Fruit fly (Drosophila melanogaster) whole organism, prepupa: ENCODE results near the gene c12.1.

Experiments used
- Blimp-1 ChIP-seq: fragments of 200-800 bp; sonication (Bioruptor generic); optimal IDR thresholded peaks from 3 replicates; lab custom pipeline; 2017; ENCODE audit warnings: missing biosample characterization, missing genetic modification characterization, mild to moderate bottlenecking, moderate library complexity, missing genetic modification reagents
- CG10631 ChIP-seq: fragments of 200-800 bp; sonication (Bioruptor generic); optimal IDR thresholded peaks from 2 replicates; lab custom pipeline; 2016; ENCODE audit warnings: missing biosample characterization, missing genetic modification characterization
- CG10669 ChIP-seq: fragments of 200-800 bp; sonication (Bioruptor generic); optimal IDR thresholded peaks from 3 replicates; lab custom pipeline; 2018; ENCODE audit warnings: missing biosample characterization, mild to moderate bottlenecking, missing genetic modification characterization, moderate library complexity
- CG11294 ChIP-seq: fragments of 200-800 bp; sonication (Bioruptor generic); IDR thresholded peaks from 2 replicates; pipeline ENCODE4 v1.3.6; 2022; ENCODE audit warnings: missing biosample characterization, missing genetic modification characterization
- CG11762 ChIP-seq: fragments of 200-800 bp; sonication (Bioruptor generic); optimal IDR thresholded peaks from 3 replicates; lab custom pipeline; 2016; ENCODE audit warnings: missing biosample characterization, missing genetic modification characterization; ENCODE audit not compliant: insufficient read depth
- CG11902 ChIP-seq: fragments of 200-800 bp; sonication (Bioruptor generic); optimal IDR thresholded peaks from 3 replicates; lab custom pipeline; 2016; ENCODE audit warnings: missing biosample characterization, missing genetic modification characterization
- CG15336 ChIP-seq: fragments of 200-800 bp; sonication (Bioruptor generic); IDR thresholded peaks from 2 replicates; pipeline ENCODE4 v1.3.6; 2022; ENCODE audit warnings: missing biosample characterization, missing genetic modification characterization
- CG1621 ChIP-seq: fragments of 200-800 bp; sonication (Bioruptor generic); optimal IDR thresholded peaks from 3 replicates; lab custom pipeline; 2018; ENCODE audit warnings: missing biosample characterization, mild to moderate bottlenecking, missing genetic modification characterization
- CG3032 ChIP-seq: fragments of 200-800 bp; optimal IDR thresholded peaks from 2 replicates; lab custom pipeline; 2019; ENCODE audit warnings: missing biosample characterization, mild to moderate bottlenecking, missing genetic modification characterization, moderate library complexity
- CG32006 ChIP-seq: fragments of 200-800 bp; sonication (Bioruptor generic); optimal IDR thresholded peaks from 3 replicates; lab custom pipeline; 2017; ENCODE audit warnings: missing biosample characterization, mild to moderate bottlenecking, missing genetic modification characterization
- CG3919 ChIP-seq: fragments of 200-800 bp; sonication (Bioruptor generic); optimal IDR thresholded peaks from 3 replicates; lab custom pipeline; 2016; ENCODE audit warnings: missing biosample characterization, missing genetic modification characterization
- CG4318 ChIP-seq: fragments of 200-800 bp; sonication (Bioruptor generic); optimal IDR thresholded peaks from 3 replicates; lab custom pipeline; 2017; ENCODE audit warnings: missing biosample characterization, mild to moderate bottlenecking, missing genetic modification characterization
- CG6276 ChIP-seq: fragments of 200-800 bp; sonication (Bioruptor generic); optimal IDR thresholded peaks from 2 replicates; lab custom pipeline; 2017; ENCODE audit warnings: missing biosample characterization, mild to moderate bottlenecking, missing genetic modification characterization
- CG6792 ChIP-seq: fragments of 200-800 bp; sonication (Bioruptor generic); optimal IDR thresholded peaks from 3 replicates; lab custom pipeline; 2016; ENCODE audit warnings: missing biosample characterization, missing genetic modification characterization
- CG6808 ChIP-seq: fragments of 200-800 bp; sonication (Bioruptor generic); optimal IDR thresholded peaks from 3 replicates; lab custom pipeline; 2017; ENCODE audit warnings: missing biosample characterization, missing genetic modification characterization, mild to moderate bottlenecking, moderate library complexity, missing genetic modification reagents
- CG6854 ChIP-seq: fragments of 200-800 bp; sonication (Bioruptor generic); optimal IDR thresholded peaks from 2 replicates; lab custom pipeline; 2017; ENCODE audit warnings: missing biosample characterization, mild to moderate bottlenecking, missing genetic modification characterization
- CG7368 ChIP-seq: fragments of 200-800 bp; sonication (Bioruptor generic); optimal IDR thresholded peaks from 3 replicates; lab custom pipeline; 2016; ENCODE audit warnings: missing biosample characterization, missing genetic modification characterization
- CG8119 ChIP-seq: fragments of 200-800 bp; sonication (Bioruptor generic); IDR thresholded peaks from 3 replicates; pipeline ENCODE4 v1.3.6; 2022; ENCODE audit warnings: missing biosample characterization, missing genetic modification characterization
- CG8319 ChIP-seq: fragments of 200-800 bp; sonication (Bioruptor generic); optimal IDR thresholded peaks from 3 replicates; lab custom pipeline; 2016; ENCODE audit warnings: missing biosample characterization, missing genetic modification characterization
- CG9139 ChIP-seq: fragments of 200-800 bp; sonication (Bioruptor generic); optimal IDR thresholded peaks from 3 replicates; lab custom pipeline; 2017; ENCODE audit warnings: missing biosample characterization, mild to moderate bottlenecking, missing genetic modification characterization
- Eip75B ChIP-seq: fragments of 200-800 bp; sonication (Bioruptor generic); optimal IDR thresholded peaks from 3 replicates; lab custom pipeline; 2016; ENCODE audit warnings: missing biosample characterization, missing genetic modification characterization
- Eip93F ChIP-seq: fragments of 200-800 bp; sonication (Bioruptor generic); optimal IDR thresholded peaks from 2 replicates; lab custom pipeline; 2016; ENCODE audit warnings: missing biosample characterization, mild to moderate bottlenecking, missing genetic modification characterization
- Ets21C ChIP-seq: fragments of 200-800 bp; sonication (Bioruptor generic); optimal IDR thresholded peaks from 3 replicates; lab custom pipeline; 2016; ENCODE audit warnings: missing biosample characterization, missing genetic modification characterization
- Gug ChIP-seq: fragments of 200-800 bp; sonication (Bioruptor generic); IDR thresholded peaks from 2 replicates; pipeline ENCODE4 v1.3.6; 2022; ENCODE audit warnings: missing biosample characterization, missing genetic modification characterization
- Hr38 ChIP-seq: sonication (Bioruptor generic); optimal IDR thresholded peaks from 2 replicates; lab custom pipeline; 2016; ENCODE audit warnings: missing biosample characterization, missing genetic modification characterization
- Hr39 ChIP-seq: fragments of 200-800 bp; sonication (Bioruptor generic); optimal IDR thresholded peaks from 2 replicates; lab custom pipeline; 2016; ENCODE audit warnings: missing biosample characterization, missing genetic modification characterization
- Hr4 ChIP-seq: fragments of 200-800 bp; sonication (Bioruptor generic); optimal IDR thresholded peaks from 3 replicates; lab custom pipeline; 2016; ENCODE audit warnings: missing biosample characterization, missing genetic modification characterization
- Met ChIP-seq: fragments of 200-800 bp; sonication (Bioruptor generic); optimal IDR thresholded peaks from 3 replicates; lab custom pipeline; 2016; ENCODE audit warnings: missing biosample characterization, missing genetic modification characterization
- OdsH ChIP-seq: fragments of 200-800 bp; sonication (Bioruptor generic); optimal IDR thresholded peaks from 3 replicates; lab custom pipeline; 2016; ENCODE audit warnings: missing biosample characterization, missing genetic modification characterization
- Smox ChIP-seq: fragments of 200-800 bp; sonication (Bioruptor generic); optimal IDR thresholded peaks from 3 replicates; lab custom pipeline; 2016; ENCODE audit warnings: missing biosample characterization, missing genetic modification characterization
- Sox14 ChIP-seq: fragments of 200-800 bp; sonication (Bioruptor generic); optimal IDR thresholded peaks from 3 replicates; lab custom pipeline; 2016; ENCODE audit warnings: missing biosample characterization, missing genetic modification characterization
- Sox15 ChIP-seq: fragments of 200-800 bp; sonication (Bioruptor generic); optimal IDR thresholded peaks from 3 replicates; lab custom pipeline; 2016; ENCODE audit warnings: missing biosample characterization, missing genetic modification characterization
- acj6 ChIP-seq: fragments of 200-800 bp; sonication (Bioruptor generic); optimal IDR thresholded peaks from 3 replicates; lab custom pipeline; 2016; ENCODE audit warnings: missing biosample characterization, missing genetic modification characterization
- cyc ChIP-seq: fragments of 200-800 bp; sonication (Bioruptor generic); optimal IDR thresholded peaks from 3 replicates; lab custom pipeline; 2016; ENCODE audit warnings: missing biosample characterization, missing genetic modification characterization
- dsx ChIP-seq: fragments of 200-800 bp; optimal IDR thresholded peaks from 3 replicates; lab custom pipeline; 2019; ENCODE audit warnings: missing biosample characterization, mild to moderate bottlenecking, missing genetic modification characterization, moderate library complexity; ENCODE audit not compliant: poor library complexity, severe bottlenecking
- esn ChIP-seq: fragments of 200-800 bp; sonication (Bioruptor generic); optimal IDR thresholded peaks from 2 replicates; lab custom pipeline; 2016; ENCODE audit warnings: missing biosample characterization, mild to moderate bottlenecking, missing genetic modification characterization, moderate library complexity
- fd59A ChIP-seq: fragments of 200-800 bp; sonication (Bioruptor generic); optimal IDR thresholded peaks from 2 replicates; lab custom pipeline; 2017; ENCODE audit warnings: missing biosample characterization, mild to moderate bottlenecking, missing genetic modification characterization, missing genetic modification reagents
- fd85E ChIP-seq: fragments of 200-800 bp; sonication (Bioruptor generic); optimal IDR thresholded peaks from 3 replicates; lab custom pipeline; 2016; ENCODE audit warnings: missing biosample characterization, missing genetic modification characterization
- fkh ChIP-seq: fragments of 200-800 bp; sonication (Bioruptor generic); optimal IDR thresholded peaks from 3 replicates; lab custom pipeline; 2017; ENCODE audit warnings: missing biosample characterization, mild to moderate bottlenecking, missing genetic modification characterization, moderate library complexity
- lz ChIP-seq: fragments of 200-800 bp; sonication (Bioruptor generic); optimal IDR thresholded peaks from 3 replicates; lab custom pipeline; 2016; ENCODE audit warnings: missing biosample characterization, missing genetic modification characterization
- pdm3 ChIP-seq: fragments of 200-800 bp; sonication (Bioruptor generic); optimal IDR thresholded peaks from 3 replicates; lab custom pipeline; 2016; ENCODE audit warnings: missing biosample characterization, missing genetic modification characterization
- salr ChIP-seq, 2 experiments: fragments of 200-800 bp; sonication (Bioruptor generic); optimal IDR thresholded peaks; 3 replicates each; lab custom pipeline; 2016 to 2018; ENCODE audit warnings: missing biosample characterization in 2 of 2, missing genetic modification characterization in 2 of 2, mild to moderate bottlenecking in 1 of 2
- spab ChIP-seq: fragments of 200-800 bp; sonication (Bioruptor generic); optimal IDR thresholded peaks from 2 replicates; lab custom pipeline; 2017; ENCODE audit warnings: missing biosample characterization, mild to moderate bottlenecking, missing genetic modification characterization, missing genetic modification reagents
- vri ChIP-seq: fragments of 200-800 bp; sonication (Bioruptor generic); optimal IDR thresholded peaks from 3 replicates; lab custom pipeline; 2016; ENCODE audit warnings: missing biosample characterization, mild to moderate bottlenecking, missing genetic modification characterization

Gene c12.1

dm6 chrX:9344482-9345106 is 25.6 kb upstream of the c12.1 start (continued):
- TF ChIP-seq CG10631 (GFP tag; lab: Kevin White, UChicago) (peak; percentile 58), lz (GFP tag; lab: Kevin White, UChicago) (peak; percentile 74), Ets21C (GFP tag; lab: Kevin White, UChicago) (peak; percentile 54), CG10669 (GFP tag; lab: Kevin White, UChicago) (peak; percentile 75), cyc (GFP tag; lab: Kevin White, UChicago) (peak; percentile 76), CG32006 (GFP tag; lab: Kevin White, UChicago) (peak; percentile 75), acj6 (GFP tag; lab: Kevin White, UChicago) (peak; percentile 67), CG7368 (GFP tag; lab: Kevin White, UChicago) (peak; percentile 53), CG11902 (GFP tag; lab: Kevin White, UChicago) (peak; percentile 68)
- TF ChIP-seq, all 60 proteins: peak for 51

- TF ChIP-seq CG3919 (GFP tag; lab: Kevin White, UChicago) (peak; percentile 92), Ets21C (GFP tag; lab: Kevin White, UChicago) (peak; percentile 91), CG3032 (tag; lab: Kevin White, UChicago) (peak; percentile 47), Hr39 (peak; percentile 95), Sox15 (GFP tag; lab: Kevin White, UChicago) (peak; percentile 88), OdsH (GFP tag; lab: Kevin White, UChicago) (peak; percentile 89), CG9139 (GFP tag; lab: Kevin White, UChicago) (peak; percentile 76), dsx (GFP tag; lab: Kevin White, UChicago) (peak; percentile 83), CG6808 (GFP tag; lab: Kevin White, UChicago) (peak; percentile 76), CG15336 (peak; percentile 87), Eip75B (GFP tag; lab: Kevin White, UChicago) (peak; percentile 88), lz (GFP tag; lab: Kevin White, UChicago) (peak; percentile 93), Hr38 (GFP tag; lab: Kevin White, UChicago) (no peak), Smox (peak; percentile 91), CG6792 (GFP tag; lab: Kevin White, UChicago) (peak; percentile 89), pdm3 (GFP tag; lab: Kevin White, UChicago) (peak; percentile 90), CG32006 (GFP tag; lab: Kevin White, UChicago) (peak; percentile 81), CG11294 (peak; percentile 75), Gug (peak; percentile 85), CG11762 (GFP tag; lab: Kevin White, UChicago) (peak; percentile 86), CG1621 (tag; lab: Kevin White, UChicago) (peak; percentile 89), salr (GFP tag; optimal IDR thresholded peaks at IDR 0.05; lab: Kevin White, UChicago) (peak; percentile 44 to 85), CG10669 (GFP tag; lab: Kevin White, UChicago) (peak; percentile 90), CG6276 (GFP tag; lab: Kevin White, UChicago) (peak; percentile 79), fd85E (GFP tag; lab: Kevin White, UChicago) (peak; percentile 84), Blimp-1 (GFP tag; lab: Kevin White, UChicago) (peak; percentile 71), fkh (GFP tag; lab: Kevin White, UChicago) (no peak), fd59A (GFP tag; lab: Kevin White, UChicago) (peak; percentile 80), Met (GFP tag; lab: Kevin White, UChicago) (peak; percentile 94), Sox14 (GFP tag; lab: Kevin White, UChicago) (peak; percentile 91), vri (GFP tag; lab: Kevin White, UChicago) (peak; percentile 91), spab (peak; percentile 68), CG8319 (GFP tag; lab: Kevin White, UChicago) (peak; percentile 90), CG4318 (GFP tag; lab: Kevin White, UChicago) (peak; percentile 61), esn (GFP tag; lab: Kevin White, UChicago) (peak; percentile 93), CG8119 (GFP tag; lab: Robert Waterston, UW) (peak; percentile 81), Eip93F (GFP tag; lab: Kevin White, UChicago) (peak; percentile 72), CG11902 (GFP tag; lab: Kevin White, UChicago) (peak; percentile 86), Hr4 (GFP tag; lab: Kevin White, UChicago) (peak; percentile 85), CG6854 (peak; percentile 84)
Observed at dm6 chrX:9343480-9344477, 24.8 kb upstream of the c12.1 start.
